Worm (Caenorhabditis elegans) whole organism, late embryonic: ENCODE measurements around the gene srj-1.

Source experiments
- ceh-24 ChIP-seq: sonication (generic microtip); optimal IDR thresholded peaks from 2 replicates; lab custom pipeline; 2016; ENCODE audit warnings: mild to moderate bottlenecking, missing genetic modification characterization, missing compliant biosample characterization
- fax-1 ChIP-seq: sonication (generic microtip); optimal IDR thresholded peaks from 2 replicates; lab custom pipeline; 2016; ENCODE audit warnings: missing genotype, missing genetic modification characterization, missing compliant biosample characterization
- fkh-10 ChIP-seq: fragments of 150-350 bp; optimal IDR thresholded peaks from 2 replicates; lab custom pipeline; 2014; ENCODE audit warnings: missing biosample characterization, missing genetic modification reagents, missing genetic modification characterization
- hlh-30 ChIP-seq: sonication (generic microtip); optimal IDR thresholded peaks from 2 replicates; lab custom pipeline; 2017; ENCODE audit warnings: antibody characterized with exemption, missing genetic modification characterization, missing compliant biosample characterization; ENCODE audit not compliant: insufficient read depth
- pqm-1 ChIP-seq: sonication (generic microtip); optimal IDR thresholded peaks from 2 replicates; lab custom pipeline; 2016; ENCODE audit warnings: missing genetic modification characterization, missing compliant biosample characterization
- rnt-1 ChIP-seq: sonication (generic microtip); optimal IDR thresholded peaks from 2 replicates; lab custom pipeline; 2016; ENCODE audit warnings: missing genetic modification characterization, missing compliant biosample characterization
- syd-9 ChIP-seq: sonication (generic microtip); optimal IDR thresholded peaks from 2 replicates; lab custom pipeline; 2016; ENCODE audit warnings: mild to moderate bottlenecking, missing genetic modification characterization, moderate library complexity, missing compliant biosample characterization
- unc-55 ChIP-seq: sonication (generic microtip); optimal IDR thresholded peaks from 2 replicates; lab custom pipeline; 2017; ENCODE audit warnings: missing biosample characterization, missing genetic modification reagents, missing genetic modification characterization

DNA sequence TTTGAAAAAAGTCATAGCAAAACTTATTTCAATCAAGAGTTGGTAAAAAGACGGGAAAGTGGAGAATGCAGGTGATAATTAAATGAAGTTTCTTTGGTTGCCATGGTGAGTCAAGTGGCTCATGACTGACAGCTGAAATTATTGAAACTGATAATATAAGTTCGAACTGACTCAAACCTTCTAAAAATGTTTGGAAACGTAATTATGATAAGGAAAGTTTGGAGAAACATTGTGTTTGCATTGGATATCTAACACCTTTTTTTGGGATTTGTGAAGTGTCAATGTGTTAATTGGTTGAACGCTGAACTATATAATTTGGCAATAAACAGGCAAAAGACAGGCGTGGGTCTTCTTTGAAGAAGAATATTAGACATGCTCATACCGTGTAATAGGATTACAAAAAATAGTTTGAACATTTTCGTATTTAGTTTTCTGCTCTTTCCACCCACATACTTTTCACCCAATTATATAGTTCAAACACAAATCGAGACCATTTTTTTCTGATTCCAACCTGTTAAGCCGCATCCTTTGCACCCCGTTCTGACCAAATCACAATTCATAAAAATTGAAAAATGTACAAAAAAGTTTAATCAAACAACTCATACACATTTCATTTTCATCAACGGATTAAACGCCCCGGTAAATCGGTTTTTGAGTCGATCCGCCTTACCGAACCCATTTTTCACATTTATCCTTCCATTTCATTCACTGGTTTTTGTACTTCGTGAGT is 39.7 kb downstream of the srj-1 start, which contains the start of the genes srlf-33 and srlf-32:
- TF ChIP-seq unc-55 (GFP tag; lab: Kevin White, UChicago) (no peak), hlh-30 (no peak), rnt-1 (tag; lab: Kevin White, UChicago) (no peak), syd-9 (tag; lab: Kevin White, UChicago) (no peak), ceh-24 (tag; lab: Kevin White, UChicago) (no peak), pqm-1 (tag; lab: Kevin White, UChicago) (no peak), fax-1 (tag; lab: Kevin White, UChicago) (no peak), fkh-10 (no peak)
